Worm (Caenorhabditis elegans): Measurements from ENCODE around the gene R04B5.5.

- TF ChIP-seq K09A11.1 (tag; optimal IDR thresholded peaks at IDR 0.05; ENCODE audit: insufficient read depth) (peak; percentile 4), unc-42 (tag; optimal IDR thresholded peaks at IDR 0.05) (peak; percentile 25), eyg-1 (tag; optimal IDR thresholded peaks at IDR 0.05) (no peak), pat-9 (tag; optimal IDR thresholded peaks at IDR 0.05) (no peak), hlh-30 (tag; optimal IDR thresholded peaks at IDR 0.05; ENCODE audit: insufficient read depth) (peak; percentile 50), hlh-6 (tag; optimal IDR thresholded peaks at IDR 0.05) (no peak), elt-2 (tag; optimal IDR thresholded peaks at IDR 0.05) (no peak), C38D4.7 (GFP tag; optimal IDR thresholded peaks at IDR 0.05) (no peak), F13H6.1 (tag; optimal IDR thresholded peaks at IDR 0.05) (no peak), dve-1 (tag; optimal IDR thresholded peaks at IDR 0.05) (peak; percentile 51)
These were observed 45.0 kb upstream of the R04B5.5 start for ce11 chrV:10042254-10042653.
